Worm (Caenorhabditis elegans) whole organism, young adult: ENCODE data around the gene B0310.1.

Experiments used
- F10E7.11 ChIP-seq: sonication (generic microtip); optimal IDR thresholded peaks from 2 replicates; lab custom pipeline; 2017; ENCODE audit warnings: mild to moderate bottlenecking, missing genetic modification characterization, moderate library complexity, missing compliant biosample characterization
- Y67H2A.10 ChIP-seq: fragments of 200-800 bp; sonication (Bioruptor generic); conservative IDR thresholded peaks from 2 replicates; pipeline ENCODE4 v1.3.6; 2022; ENCODE audit warnings: missing genetic modification reagents, missing genetic modification characterization, missing compliant biosample characterization
- unc-62 ChIP-seq: fragments of 150-350 bp; optimal IDR thresholded peaks from 2 replicates; lab custom pipeline; 2014; ENCODE audit warnings: missing biosample characterization, missing genetic modification reagents, missing genetic modification characterization

DNA sequence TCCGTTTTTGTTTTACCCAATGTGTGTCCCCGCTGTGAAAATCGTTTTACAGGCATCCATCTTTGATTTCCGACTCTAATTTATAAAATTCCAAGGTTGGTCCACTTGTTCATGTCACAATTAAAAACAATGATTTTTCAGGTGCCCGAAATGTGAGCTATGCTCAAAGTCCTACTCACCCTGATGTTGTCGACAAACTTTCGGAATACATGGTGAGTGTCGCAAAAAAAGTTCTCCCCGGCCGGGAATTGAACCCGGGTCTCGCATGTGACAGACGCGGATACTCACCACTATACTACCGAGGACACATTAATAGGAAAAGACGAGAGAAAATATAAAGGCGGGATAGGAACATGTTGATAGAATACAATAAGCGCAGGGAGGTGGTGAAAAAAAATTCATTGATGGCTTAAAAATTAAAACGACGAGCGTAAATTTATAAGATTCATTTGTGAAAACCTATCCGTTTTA, 3.4 kb upstream of the B0310.1 start, which contains the start of gene egl-17:
- TF ChIP-seq F10E7.11 (tag; lab: Kevin White, UChicago), result peak; percentile 28
- no peak for TF ChIP-seq unc-62
- TF ChIP-seq Y67H2A.10 (GFP tag; lab: Robert Waterston, UW), result no peak; the same call in 1 of the 2 replicates
